Worm (Caenorhabditis elegans) whole organism, L4 larva: ENCODE results near the gene ensh-1.

Source experiments
- D1046.2 ChIP-seq: fragments of 200-800 bp; sonication (Bioruptor generic); IDR thresholded peaks from 2 replicates; pipeline ENCODE4 v1.3.6; 2022; ENCODE audit warnings: missing genetic modification characterization, missing compliant biosample characterization
- R02D3.7 ChIP-seq: fragments of 150-350 bp; sonication (generic microtip); optimal IDR thresholded peaks from 3 replicates; lab custom pipeline; 2014; ENCODE audit warnings: missing biosample characterization, missing genetic modification characterization
- ZK546.5 ChIP-seq, 2 experiments: sonication (generic microtip); optimal IDR thresholded peaks; 2 replicates each; lab custom pipeline; 2017; ENCODE audit warnings: missing biosample characterization in 2 of 2, missing genetic modification characterization in 2 of 2
- ceh-82 ChIP-seq: sonication (generic microtip); optimal IDR thresholded peaks from 2 replicates; lab custom pipeline; 2017; ENCODE audit warnings: missing biosample characterization, missing genetic modification characterization
- egl-27 ChIP-seq: sonication (generic microtip); optimal IDR thresholded peaks from 3 replicates; lab custom pipeline; 2017; ENCODE audit warnings: missing biosample characterization, missing genetic modification reagents, missing genetic modification characterization
- hlh-30 ChIP-seq: sonication (generic microtip); optimal IDR thresholded peaks from 2 replicates; lab custom pipeline; 2017; ENCODE audit warnings: antibody characterized with exemption, mild to moderate bottlenecking, missing genetic modification characterization, missing compliant biosample characterization; ENCODE audit not compliant: insufficient read depth
- hmg-1.1 ChIP-seq: fragments of 200-800 bp; sonication (Bioruptor generic); IDR thresholded peaks from 2 replicates; pipeline ENCODE4 v1.3.6; 2022; ENCODE audit warnings: missing genetic modification reagents, missing genetic modification characterization, missing compliant biosample characterization
- lin-15B ChIP-seq: fragments of 150-350 bp; sonication (generic microtip); optimal IDR thresholded peaks from 3 replicates; lab custom pipeline; 2014; ENCODE audit warnings: missing biosample characterization, missing genetic modification characterization
- lin-39 ChIP-seq: fragments of 150-350 bp; optimal IDR thresholded peaks from 2 replicates; lab custom pipeline; 2014; ENCODE audit warnings: missing biosample characterization, missing genetic modification reagents, missing genetic modification characterization
- nhr-237 ChIP-seq: sonication (generic microtip); optimal IDR thresholded peaks from 2 replicates; lab custom pipeline; 2017; ENCODE audit warnings: missing biosample characterization, missing genetic modification characterization
- zag-1 ChIP-seq: fragments of 150-350 bp; optimal IDR thresholded peaks from 2 replicates; lab custom pipeline; 2014; ENCODE audit warnings: missing biosample characterization, missing genetic modification characterization

DNA sequence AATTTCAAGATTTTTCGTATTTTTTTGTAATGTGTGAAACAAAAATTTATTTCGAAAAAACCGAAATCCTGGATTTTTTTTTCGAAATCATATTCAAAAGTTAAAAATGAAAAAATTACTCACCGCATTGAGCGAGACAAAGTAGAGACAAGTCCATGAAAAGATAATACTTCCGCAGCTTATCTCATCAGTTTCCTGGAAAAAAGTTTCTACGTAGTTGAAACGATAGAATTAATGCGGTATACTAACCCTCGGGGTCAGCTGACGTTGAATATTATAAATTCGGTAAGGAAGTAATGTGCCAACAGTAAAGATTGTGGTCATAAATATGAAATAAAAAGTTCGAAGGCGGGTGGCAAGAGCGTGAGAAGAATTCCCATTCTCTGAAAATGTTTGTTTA is 52.8 kb downstream of the ensh-1 start:
- TF ChIP-seq hmg-1.1 (GFP tag; lab: Robert Waterston, UW) (no peak), nhr-237 (no peak), lin-39 (tag; lab: Kevin White, UChicago) (no peak), R02D3.7 (no peak), hlh-30 (tag; lab: Kevin White, UChicago) (no peak), zag-1 (tag; lab: Kevin White, UChicago) (no peak), lin-15B (no peak), D1046.2 (GFP tag; lab: Robert Waterston, UW) (no peak), egl-27 (tag; lab: Kevin White, UChicago) (no peak), ZK546.5 (tag; optimal IDR thresholded peaks at IDR 0.05; lab: Kevin White, UChicago) (no peak), ceh-82 (no peak)
